Worm (Caenorhabditis elegans): ENCODE measurements around the gene phf-34.

ce11 chrX:9927993-9928392, 28.7 kb upstream of the phf-34 start:
- no peak for TF ChIP-seq nhr-237 (tag; optimal IDR thresholded peaks at IDR 0.05)
- TF ChIP-seq T20F7.1 (GFP tag; optimal IDR thresholded peaks at IDR 0.05), result no peak
- no peak for TF ChIP-seq skn-1 (tag; optimal IDR thresholded peaks at IDR 0.05)
- TF ChIP-seq F10B5.3 (tag; optimal IDR thresholded peaks at IDR 0.05), result no peak
- TF ChIP-seq ces-1 (GFP tag; optimal IDR thresholded peaks at IDR 0.05), result no peak
- no peak for TF ChIP-seq lin-38 (GFP tag; IDR thresholded peaks at IDR 0.05)
- TF ChIP-seq zip-2 (tag; optimal IDR thresholded peaks at IDR 0.05), result no peak

Data from whole organism, L4 larva.